Fruit fly (Drosophila melanogaster) whole organism, prepupa: ENCODE results near the gene CG4553.
A peak's percentile ranks its signal among the peaks of the same experiment; 100 is the strongest.

Experiments used
- Blimp-1 ChIP-seq: fragments of 200-800 bp; sonication (Bioruptor generic); optimal IDR thresholded peaks from 3 replicates; lab custom pipeline; 2017; ENCODE audit warnings: missing biosample characterization, missing genetic modification characterization, mild to moderate bottlenecking, moderate library complexity, missing genetic modification reagents
- CG11294 ChIP-seq: fragments of 200-800 bp; sonication (Bioruptor generic); IDR thresholded peaks from 2 replicates; pipeline ENCODE4 v1.3.6; 2022; ENCODE audit warnings: missing biosample characterization, missing genetic modification characterization
- CG11762 ChIP-seq: fragments of 200-800 bp; sonication (Bioruptor generic); optimal IDR thresholded peaks from 3 replicates; lab custom pipeline; 2016; ENCODE audit warnings: missing biosample characterization, missing genetic modification characterization; ENCODE audit not compliant: insufficient read depth
- CG11902 ChIP-seq: fragments of 200-800 bp; sonication (Bioruptor generic); optimal IDR thresholded peaks from 3 replicates; lab custom pipeline; 2016; ENCODE audit warnings: missing biosample characterization, missing genetic modification characterization
- CG15336 ChIP-seq: fragments of 200-800 bp; sonication (Bioruptor generic); IDR thresholded peaks from 2 replicates; pipeline ENCODE4 v1.3.6; 2022; ENCODE audit warnings: missing biosample characterization, missing genetic modification characterization
- CG16779 ChIP-seq: fragments of 200-800 bp; sonication (Bioruptor generic); optimal IDR thresholded peaks from 3 replicates; lab custom pipeline; 2017; ENCODE audit warnings: missing biosample characterization, mild to moderate bottlenecking, missing genetic modification characterization
- CG3032 ChIP-seq: fragments of 200-800 bp; optimal IDR thresholded peaks from 2 replicates; lab custom pipeline; 2019; ENCODE audit warnings: missing biosample characterization, mild to moderate bottlenecking, missing genetic modification characterization, moderate library complexity
- CG31627 ChIP-seq: fragments of 200-800 bp; sonication (Bioruptor generic); optimal IDR thresholded peaks from 3 replicates; lab custom pipeline; 2016; ENCODE audit warnings: missing biosample characterization, missing genetic modification characterization
- CG32006 ChIP-seq: fragments of 200-800 bp; sonication (Bioruptor generic); optimal IDR thresholded peaks from 3 replicates; lab custom pipeline; 2017; ENCODE audit warnings: missing biosample characterization, mild to moderate bottlenecking, missing genetic modification characterization
- CG34406 ChIP-seq: fragments of 200-800 bp; sonication (Bioruptor generic); optimal IDR thresholded peaks from 3 replicates; lab custom pipeline; 2016; ENCODE audit warnings: missing biosample characterization, missing genetic modification characterization
- CG3919 ChIP-seq: fragments of 200-800 bp; sonication (Bioruptor generic); optimal IDR thresholded peaks from 3 replicates; lab custom pipeline; 2016; ENCODE audit warnings: missing biosample characterization, missing genetic modification characterization
- CG4318 ChIP-seq: fragments of 200-800 bp; sonication (Bioruptor generic); optimal IDR thresholded peaks from 3 replicates; lab custom pipeline; 2017; ENCODE audit warnings: missing biosample characterization, mild to moderate bottlenecking, missing genetic modification characterization
- CG6163 ChIP-seq: fragments of 200-800 bp; sonication (Bioruptor generic); IDR thresholded peaks from 3 replicates; pipeline ENCODE4 v1.3.6; 2022; ENCODE audit warnings: missing biosample characterization, missing genetic modification characterization
- CG6276 ChIP-seq: fragments of 200-800 bp; sonication (Bioruptor generic); optimal IDR thresholded peaks from 2 replicates; lab custom pipeline; 2017; ENCODE audit warnings: missing biosample characterization, mild to moderate bottlenecking, missing genetic modification characterization
- CG6792 ChIP-seq: fragments of 200-800 bp; sonication (Bioruptor generic); optimal IDR thresholded peaks from 3 replicates; lab custom pipeline; 2016; ENCODE audit warnings: missing biosample characterization, missing genetic modification characterization
- CG6854 ChIP-seq: fragments of 200-800 bp; sonication (Bioruptor generic); optimal IDR thresholded peaks from 2 replicates; lab custom pipeline; 2017; ENCODE audit warnings: missing biosample characterization, mild to moderate bottlenecking, missing genetic modification characterization
- CG7368 ChIP-seq: fragments of 200-800 bp; sonication (Bioruptor generic); optimal IDR thresholded peaks from 3 replicates; lab custom pipeline; 2016; ENCODE audit warnings: missing biosample characterization, missing genetic modification characterization
- CG8119 ChIP-seq: fragments of 200-800 bp; sonication (Bioruptor generic); IDR thresholded peaks from 3 replicates; pipeline ENCODE4 v1.3.6; 2022; ENCODE audit warnings: missing biosample characterization, missing genetic modification characterization
- CG8319 ChIP-seq: fragments of 200-800 bp; sonication (Bioruptor generic); optimal IDR thresholded peaks from 3 replicates; lab custom pipeline; 2016; ENCODE audit warnings: missing biosample characterization, missing genetic modification characterization
- CG8632 ChIP-seq: fragments of 200-800 bp; sonication (Bioruptor generic); optimal IDR thresholded peaks from 3 replicates; lab custom pipeline; 2016; ENCODE audit warnings: missing biosample characterization, missing genetic modification characterization
- Eip75B ChIP-seq: fragments of 200-800 bp; sonication (Bioruptor generic); optimal IDR thresholded peaks from 3 replicates; lab custom pipeline; 2016; ENCODE audit warnings: missing biosample characterization, missing genetic modification characterization
- Eip78C ChIP-seq: fragments of 200-800 bp; sonication (Bioruptor generic); peaks from one replicate; lab custom pipeline; 2016; ENCODE audit warnings: missing biosample characterization, missing genetic modification characterization
- Eip93F ChIP-seq: fragments of 200-800 bp; sonication (Bioruptor generic); optimal IDR thresholded peaks from 2 replicates; lab custom pipeline; 2016; ENCODE audit warnings: missing biosample characterization, mild to moderate bottlenecking, missing genetic modification characterization
- Ets21C ChIP-seq: fragments of 200-800 bp; sonication (Bioruptor generic); optimal IDR thresholded peaks from 3 replicates; lab custom pipeline; 2016; ENCODE audit warnings: missing biosample characterization, missing genetic modification characterization
- Ets96B ChIP-seq: fragments of 200-800 bp; optimal IDR thresholded peaks from 2 replicates; lab custom pipeline; 2019; ENCODE audit warnings: missing biosample characterization, mild to moderate bottlenecking, missing genetic modification characterization, moderate library complexity
- Hr38 ChIP-seq: sonication (Bioruptor generic); optimal IDR thresholded peaks from 2 replicates; lab custom pipeline; 2016; ENCODE audit warnings: missing biosample characterization, missing genetic modification characterization
- Met ChIP-seq: fragments of 200-800 bp; sonication (Bioruptor generic); optimal IDR thresholded peaks from 3 replicates; lab custom pipeline; 2016; ENCODE audit warnings: missing biosample characterization, missing genetic modification characterization
- Smox ChIP-seq: fragments of 200-800 bp; sonication (Bioruptor generic); optimal IDR thresholded peaks from 3 replicates; lab custom pipeline; 2016; ENCODE audit warnings: missing biosample characterization, missing genetic modification characterization
- Sox14 ChIP-seq: fragments of 200-800 bp; sonication (Bioruptor generic); optimal IDR thresholded peaks from 3 replicates; lab custom pipeline; 2016; ENCODE audit warnings: missing biosample characterization, missing genetic modification characterization
- acj6 ChIP-seq: fragments of 200-800 bp; sonication (Bioruptor generic); optimal IDR thresholded peaks from 3 replicates; lab custom pipeline; 2016; ENCODE audit warnings: missing biosample characterization, missing genetic modification characterization
- cyc ChIP-seq: fragments of 200-800 bp; sonication (Bioruptor generic); optimal IDR thresholded peaks from 3 replicates; lab custom pipeline; 2016; ENCODE audit warnings: missing biosample characterization, missing genetic modification characterization
- dac ChIP-seq: fragments of 200-800 bp; sonication (Bioruptor generic); optimal IDR thresholded peaks from 2 replicates; lab custom pipeline; 2017; ENCODE audit warnings: missing biosample characterization, mild to moderate bottlenecking, missing genetic modification characterization
- esn ChIP-seq: fragments of 200-800 bp; sonication (Bioruptor generic); optimal IDR thresholded peaks from 2 replicates; lab custom pipeline; 2016; ENCODE audit warnings: missing biosample characterization, mild to moderate bottlenecking, missing genetic modification characterization, moderate library complexity
- fd59A ChIP-seq: fragments of 200-800 bp; sonication (Bioruptor generic); optimal IDR thresholded peaks from 2 replicates; lab custom pipeline; 2017; ENCODE audit warnings: missing biosample characterization, mild to moderate bottlenecking, missing genetic modification characterization, missing genetic modification reagents
- fd85E ChIP-seq: fragments of 200-800 bp; sonication (Bioruptor generic); optimal IDR thresholded peaks from 3 replicates; lab custom pipeline; 2016; ENCODE audit warnings: missing biosample characterization, missing genetic modification characterization
- net ChIP-seq: fragments of 200-800 bp; sonication (Bioruptor generic); optimal IDR thresholded peaks from 3 replicates; lab custom pipeline; 2016; ENCODE audit warnings: missing biosample characterization, missing genetic modification characterization
- salr ChIP-seq, 2 experiments: fragments of 200-800 bp; sonication (Bioruptor generic); optimal IDR thresholded peaks; 3 replicates each; lab custom pipeline; 2016 to 2018; ENCODE audit warnings: missing biosample characterization in 2 of 2, missing genetic modification characterization in 2 of 2, mild to moderate bottlenecking in 1 of 2
- ss ChIP-seq, 2 experiments: fragments of 200-800 bp; sonication (Bioruptor generic); optimal IDR thresholded peaks; 2 replicates in 1 of 2; 3 replicates in 1 of 2; lab custom pipeline; 2017 to 2018; ENCODE audit warnings: mild to moderate bottlenecking in 2 of 2, missing biosample characterization in 2 of 2, missing genetic modification characterization in 2 of 2, moderate library complexity in 1 of 2
- svp ChIP-seq: fragments of 200-800 bp; sonication (Bioruptor generic); peaks from one replicate; lab custom pipeline; 2016; ENCODE audit warnings: missing biosample characterization, missing genetic modification characterization
- topi ChIP-seq: fragments of 200-800 bp; sonication (Bioruptor generic); optimal IDR thresholded peaks from 3 replicates; lab custom pipeline; 2016; ENCODE audit warnings: missing biosample characterization, missing genetic modification characterization

CG4553 gene

DNA sequence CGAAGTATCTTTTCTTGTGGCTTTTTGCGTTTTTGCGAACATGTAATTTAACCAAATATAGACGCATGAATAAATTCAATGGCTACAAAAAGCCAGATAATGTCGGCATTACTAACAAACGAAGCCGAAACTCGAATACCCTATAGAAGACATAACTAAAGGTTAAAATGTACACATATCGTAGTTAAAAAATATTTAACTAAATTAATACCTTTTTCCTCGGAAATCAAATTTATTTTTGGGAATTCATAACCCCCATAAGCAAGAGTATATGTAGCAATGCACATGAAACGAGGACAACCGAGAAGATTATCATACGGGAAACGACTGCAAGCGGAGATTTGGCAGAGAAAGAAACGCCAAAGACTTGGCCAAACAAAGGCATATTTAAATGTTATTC, 15.0 kb downstream of the CG4553 start (continued):
- no peak for TF ChIP-seq Blimp-1 (GFP tag; lab: Kevin White, UChicago)
- TF ChIP-seq CG6163 (GFP tag; lab: Robert Waterston, UW): peak; percentile 13; the same call in 1 of the 3 replicates
- TF ChIP-seq CG3032 (tag; lab: Kevin White, UChicago): peak; percentile 31
- no peak for TF ChIP-seq dac
- TF ChIP-seq CG15336: peak; percentile 39; the same call in 1 of the 2 replicates
- TF ChIP-seq net (GFP tag; lab: Kevin White, UChicago): peak; percentile 71
- TF ChIP-seq fd59A (GFP tag; lab: Kevin White, UChicago): peak; percentile 31
- peak; percentile 61 for TF ChIP-seq Ets96B (tag; lab: Kevin White, UChicago)
- no peak for TF ChIP-seq CG16779 (tag; lab: Kevin White, UChicago)
- TF ChIP-seq CG11762 (GFP tag; lab: Kevin White, UChicago): peak; percentile 33
- TF ChIP-seq topi (GFP tag; lab: Kevin White, UChicago): peak; percentile 52
- peak; percentile 67 for TF ChIP-seq CG34406
- no peak for TF ChIP-seq ss (GFP tag; optimal IDR thresholded peaks at IDR 0.05; lab: Kevin White, UChicago)
- peak; percentile 28 for TF ChIP-seq CG7368 (GFP tag; lab: Kevin White, UChicago)
- peak; percentile 39 for TF ChIP-seq CG4318 (GFP tag; lab: Kevin White, UChicago)
- peak; percentile 55 for TF ChIP-seq CG6792 (GFP tag; lab: Kevin White, UChicago)
- peak; percentile 78 for TF ChIP-seq Met (GFP tag; lab: Kevin White, UChicago)
- TF ChIP-seq Smox (GFP tag; lab: Kevin White, UChicago): peak; percentile 76
- TF ChIP-seq CG6854 (GFP tag; lab: Kevin White, UChicago): no peak
- no peak for TF ChIP-seq CG11294 (GFP tag; lab: Robert Waterston, UW)
- TF ChIP-seq Eip75B (GFP tag; lab: Kevin White, UChicago): peak; percentile 61
- peak in 1 of 2 experiments; percentile 45 for TF ChIP-seq salr (GFP tag; optimal IDR thresholded peaks at IDR 0.05; lab: Kevin White, UChicago)
- TF ChIP-seq CG6276 (GFP tag; lab: Kevin White, UChicago): peak; percentile 32
- TF ChIP-seq CG8119 (GFP tag; lab: Robert Waterston, UW): peak; percentile 55
- TF ChIP-seq Eip93F (GFP tag; lab: Kevin White, UChicago): no peak
- TF ChIP-seq esn: peak; percentile 71
- no peak for TF ChIP-seq Hr38 (GFP tag; lab: Kevin White, UChicago)
- TF ChIP-seq fd85E (GFP tag; lab: Kevin White, UChicago): no peak
- peak; percentile 60 for TF ChIP-seq acj6 (GFP tag; lab: Kevin White, UChicago)
- peak; percentile 78 for TF ChIP-seq Eip78C (GFP tag; lab: Kevin White, UChicago)
- peak; percentile 88 for TF ChIP-seq svp (GFP tag; lab: Kevin White, UChicago)
- TF ChIP-seq CG32006 (GFP tag; lab: Kevin White, UChicago): peak; percentile 77
- TF ChIP-seq cyc (GFP tag; lab: Kevin White, UChicago): peak; percentile 70
- peak; percentile 55 for TF ChIP-seq CG3919 (GFP tag; lab: Kevin White, UChicago)
- TF ChIP-seq CG31627 (GFP tag; lab: Kevin White, UChicago): peak; percentile 69
- TF ChIP-seq CG8632: peak; percentile 63
- TF ChIP-seq CG11902 (GFP tag; lab: Kevin White, UChicago): peak; percentile 13

DNA sequence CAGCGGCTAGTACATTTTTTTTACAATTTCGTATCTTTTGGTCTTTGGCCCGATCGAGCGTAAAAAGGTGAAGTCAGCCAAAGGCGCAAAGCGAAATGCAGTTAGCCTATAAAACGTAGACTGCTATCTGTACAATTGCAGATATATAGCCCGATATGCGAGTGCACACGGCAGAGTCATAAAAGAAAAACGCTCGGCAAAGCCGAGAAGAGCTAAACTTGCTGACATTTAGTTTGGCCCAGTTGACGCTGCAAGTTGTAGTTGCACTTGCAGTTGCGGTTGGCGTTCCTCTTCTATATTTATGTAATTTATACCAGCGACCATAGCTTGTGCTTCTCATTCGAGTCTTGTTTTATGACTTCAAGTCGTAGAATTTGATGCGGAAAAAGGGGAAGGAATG, 16.1 kb downstream of the CG4553 start:
- TF ChIP-seq CG4318 (GFP tag; lab: Kevin White, UChicago) (no peak), svp (GFP tag; lab: Kevin White, UChicago) (no peak), dac (no peak), CG8319 (GFP tag; lab: Kevin White, UChicago) (no peak), Sox14 (GFP tag; lab: Kevin White, UChicago) (no peak), Hr38 (GFP tag; lab: Kevin White, UChicago) (no peak), Ets21C (GFP tag; lab: Kevin White, UChicago) (no peak), CG16779 (tag; lab: Kevin White, UChicago) (no peak)
